Fruit fly (Drosophila melanogaster) whole organism, adult: Measurements from ENCODE around the gene CG45073.

Experiments used
- CG11617 ChIP-seq: fragments of 200-800 bp; sonication (Bioruptor generic); optimal IDR thresholded peaks from 2 replicates; lab custom pipeline; 2017; ENCODE audit warnings: mild to moderate bottlenecking, missing biosample characterization, missing genetic modification reagents, missing genetic modification characterization
- CG12768 ChIP-seq: fragments of 200-800 bp; sonication (Bioruptor generic); optimal IDR thresholded peaks from 2 replicates; lab custom pipeline; 2017; ENCODE audit warnings: missing biosample characterization, missing genetic modification characterization, mild to moderate bottlenecking, moderate library complexity, missing genetic modification reagents
- CG14711 ChIP-seq: fragments of 200-800 bp; sonication (Bioruptor generic); optimal IDR thresholded peaks from 2 replicates; lab custom pipeline; 2018; ENCODE audit warnings: missing biosample characterization, mild to moderate bottlenecking, missing genetic modification characterization, moderate library complexity
- CG1620 ChIP-seq: fragments of 200-800 bp; sonication (Bioruptor generic); optimal IDR thresholded peaks from 2 replicates; lab custom pipeline; 2016; ENCODE audit warnings: missing biosample characterization, missing genetic modification characterization
- CG33017 ChIP-seq: fragments of 200-800 bp; sonication (Bioruptor generic); optimal IDR thresholded peaks from 2 replicates; lab custom pipeline; 2018; ENCODE audit warnings: missing biosample characterization, mild to moderate bottlenecking, missing genetic modification characterization, moderate library complexity
- CG5204 ChIP-seq: fragments of 200-800 bp; sonication (Bioruptor generic); optimal IDR thresholded peaks from 2 replicates; lab custom pipeline; 2016; ENCODE audit warnings: missing biosample characterization, missing genetic modification characterization
- CG7045 ChIP-seq: fragments of 200-800 bp; sonication (Bioruptor generic); optimal IDR thresholded peaks from 2 replicates; lab custom pipeline; 2017; ENCODE audit warnings: missing biosample characterization, mild to moderate bottlenecking, missing genetic modification characterization
- Clk ChIP-seq: fragments of 200-800 bp; sonication (Bioruptor generic); optimal IDR thresholded peaks from 2 replicates; lab custom pipeline; 2017; ENCODE audit warnings: missing biosample characterization, missing genetic modification characterization
- Crg-1 ChIP-seq: fragments of 200-800 bp; sonication (Bioruptor generic); optimal IDR thresholded peaks from 2 replicates; lab custom pipeline; 2016; ENCODE audit warnings: missing biosample characterization, missing genetic modification characterization
- Hr96 ChIP-seq: fragments of 200-800 bp; sonication (Bioruptor generic); optimal IDR thresholded peaks from 2 replicates; lab custom pipeline; 2016; ENCODE audit warnings: missing biosample characterization, missing genetic modification characterization
- Mnt ChIP-seq: fragments of 200-800 bp; sonication (Bioruptor generic); optimal IDR thresholded peaks from 2 replicates; lab custom pipeline; 2016; ENCODE audit warnings: missing biosample characterization, mild to moderate bottlenecking, missing genetic modification characterization
- bab1 ChIP-seq: fragments of 200-800 bp; sonication (Bioruptor generic); optimal IDR thresholded peaks from 3 replicates; lab custom pipeline; 2019; ENCODE audit warnings: missing biosample characterization, mild to moderate bottlenecking, missing genetic modification characterization, moderate library complexity
- cic ChIP-seq: fragments of 200-800 bp; sonication (Bioruptor generic); optimal IDR thresholded peaks from 2 replicates; lab custom pipeline; 2017; ENCODE audit warnings: missing biosample characterization, mild to moderate bottlenecking, missing genetic modification characterization, moderate library complexity
- cnc ChIP-seq, 2 experiments: fragments of >200 bp; optimal IDR thresholded peaks; 2 replicates each; lab custom pipeline; 2017
- kay ChIP-seq: fragments of 200-800 bp; sonication (Bioruptor generic); peaks from one replicate; lab custom pipeline; 2016; ENCODE audit warnings: missing biosample characterization, missing genetic modification characterization, borderline replicate concordance
- ovo ChIP-seq: fragments of 200-800 bp; sonication (Bioruptor generic); optimal IDR thresholded peaks from 2 replicates; lab custom pipeline; 2016; ENCODE audit warnings: missing biosample characterization, missing genetic modification characterization
- pad ChIP-seq: fragments of 200-800 bp; sonication (Bioruptor generic); optimal IDR thresholded peaks from 3 replicates; lab custom pipeline; 2017; ENCODE audit warnings: missing biosample characterization, missing genetic modification characterization, mild to moderate bottlenecking, moderate library complexity, missing genetic modification reagents
- tj ChIP-seq: fragments of 200-800 bp; sonication (Bioruptor generic); optimal IDR thresholded peaks from 3 replicates; lab custom pipeline; 2017; ENCODE audit warnings: missing biosample characterization, mild to moderate bottlenecking, missing genetic modification characterization, moderate library complexity
- toe ChIP-seq: fragments of 200-800 bp; sonication (Bioruptor generic); optimal IDR thresholded peaks from 2 replicates; lab custom pipeline; 2016; ENCODE audit warnings: missing biosample characterization, missing genetic modification characterization

The CG45073 gene

DNA sequence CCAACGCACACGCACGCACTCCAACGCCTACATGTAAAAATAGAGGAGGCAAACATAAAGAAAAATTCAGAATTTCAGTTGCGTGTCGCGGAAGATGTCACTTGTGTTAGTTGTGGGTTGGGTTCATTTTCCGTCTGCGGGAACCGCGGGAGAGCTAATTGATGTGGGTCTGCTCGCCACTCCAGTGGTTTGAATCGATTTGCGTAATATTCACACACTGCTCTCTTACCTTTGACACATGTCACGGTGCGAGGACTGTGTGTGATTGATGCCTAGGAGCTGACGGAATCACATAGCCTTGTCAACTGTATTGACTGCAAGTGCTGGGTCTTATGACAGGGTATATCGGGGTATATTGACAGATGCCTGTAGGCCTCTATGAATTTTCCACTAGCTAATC lies 13.6 kb downstream of the CG45073 start:
- TF ChIP-seq cic (no peak), Crg-1 (GFP tag; lab: Kevin White, UChicago) (no peak), pad (GFP tag; lab: Kevin White, UChicago) (no peak), kay (GFP tag; lab: Kevin White, UChicago) (no peak), tj (GFP tag; lab: Kevin White, UChicago) (no peak), Clk (GFP tag; lab: Kevin White, UChicago) (no peak), Mnt (GFP tag; lab: Kevin White, UChicago) (no peak), CG12768 (no peak), Hr96 (GFP tag; lab: Kevin White, UChicago) (no peak), toe (GFP tag; lab: Kevin White, UChicago) (no peak), bab1 (GFP tag; lab: Kevin White, UChicago) (no peak), CG11617 (GFP tag; lab: Kevin White, UChicago) (no peak), CG5204 (GFP tag; lab: Kevin White, UChicago) (no peak), CG7045 (GFP tag; lab: Kevin White, UChicago) (no peak), cnc (optimal IDR thresholded peaks at IDR 0.05; lab: Kevin White, UChicago) (no peak), CG33017 (tag; lab: Kevin White, UChicago) (no peak)

DNA sequence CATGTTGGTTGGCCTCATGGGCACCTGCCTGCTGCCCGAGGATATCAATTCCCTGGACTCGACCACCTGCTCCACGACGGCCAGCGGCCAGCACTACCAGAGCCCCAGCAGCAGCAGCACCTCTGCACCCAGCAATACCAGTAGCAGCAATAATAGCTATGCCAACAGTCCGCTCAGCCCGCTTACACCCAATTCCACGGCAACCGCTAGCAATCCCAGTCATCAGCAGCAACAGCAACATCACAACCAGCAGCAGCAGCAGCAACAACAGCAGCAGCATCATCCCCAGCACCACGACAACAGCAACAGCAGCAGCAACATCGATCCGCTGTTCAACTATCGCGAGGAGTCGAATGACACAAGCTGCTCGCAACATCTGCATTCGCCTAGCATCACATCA lies 15.2 kb downstream of the CG45073 start:
- no peak for TF ChIP-seq CG7045 (GFP tag; lab: Kevin White, UChicago)

DNA sequence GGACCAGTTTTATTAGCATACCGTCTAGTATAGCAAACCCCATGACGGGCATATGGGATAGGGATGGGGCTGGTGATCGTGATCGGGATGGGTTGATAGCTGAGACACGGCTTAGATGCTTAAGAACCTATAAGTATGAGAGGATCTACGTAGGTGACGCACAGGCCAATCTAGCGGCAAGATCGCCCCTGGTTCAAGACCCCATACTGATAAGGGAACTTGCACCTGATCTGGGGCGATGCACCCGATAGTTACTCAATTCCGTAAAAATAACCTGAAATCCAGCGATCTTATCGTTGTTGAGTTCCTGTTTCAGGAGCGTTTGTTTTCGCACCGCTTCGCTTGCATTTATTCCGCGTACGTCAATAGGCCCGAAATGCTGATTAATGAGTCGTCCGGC lies 15.9 kb downstream of the CG45073 start:
- TF ChIP-seq cic: peak; percentile 39
- TF ChIP-seq CG5204 (GFP tag; lab: Kevin White, UChicago): no peak
- TF ChIP-seq kay (GFP tag; lab: Kevin White, UChicago): peak; percentile 72

DNA sequence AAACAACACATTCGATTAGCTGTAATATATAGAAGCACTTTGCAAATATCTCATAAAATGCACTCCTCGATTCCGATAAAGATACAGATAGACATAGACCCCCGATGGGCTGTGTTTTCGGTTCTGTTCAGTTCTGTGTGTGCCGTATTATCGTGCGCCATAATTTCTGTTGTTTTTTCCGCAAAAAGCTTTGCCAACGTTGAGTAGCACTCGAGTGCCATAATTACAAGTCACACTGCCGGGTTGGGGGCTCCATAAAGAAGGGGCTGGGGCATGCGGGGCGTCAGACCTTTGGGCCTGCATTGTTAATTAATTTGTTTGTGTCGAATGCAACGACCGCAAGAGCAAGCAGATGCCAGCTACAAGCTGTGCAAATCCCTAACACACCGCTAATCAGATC lies 16.8 kb downstream of the CG45073 start:
- TF ChIP-seq CG33017 (tag; lab: Kevin White, UChicago) (no peak), CG12768 (peak; percentile 65), CG11617 (GFP tag; lab: Kevin White, UChicago) (no peak), CG5204 (GFP tag; lab: Kevin White, UChicago) (no peak), CG14711 (tag; lab: Kevin White, UChicago) (no peak), cic (peak; percentile 96)

DNA sequence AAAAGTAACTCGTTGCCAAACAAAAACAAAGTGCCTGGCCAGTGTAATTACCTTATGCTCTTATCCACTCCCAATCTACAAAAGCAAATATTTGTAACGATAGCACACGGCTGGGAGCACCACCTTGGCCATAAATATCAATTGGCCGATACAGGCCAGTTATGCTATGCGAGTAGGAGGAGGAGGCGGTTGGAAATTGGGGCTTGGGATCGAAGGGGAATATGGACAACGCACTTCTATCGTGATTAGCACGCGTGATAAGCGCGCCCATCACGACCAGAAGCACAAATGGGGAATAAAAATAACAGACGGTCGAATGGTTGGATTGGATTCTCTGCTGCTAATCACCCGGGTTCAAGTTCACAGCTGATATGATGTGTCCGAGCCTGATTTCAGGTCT lies 18.0 kb downstream of the CG45073 start:
- TF ChIP-seq CG14711 (tag; lab: Kevin White, UChicago) (no peak), CG5204 (GFP tag; lab: Kevin White, UChicago) (no peak), Mnt (GFP tag; lab: Kevin White, UChicago) (no peak), cic (peak; percentile 21), bab1 (GFP tag; lab: Kevin White, UChicago) (no peak), Hr96 (GFP tag; lab: Kevin White, UChicago) (no peak), ovo (GFP tag; lab: Kevin White, UChicago) (no peak), pad (GFP tag; lab: Kevin White, UChicago) (no peak)

DNA sequence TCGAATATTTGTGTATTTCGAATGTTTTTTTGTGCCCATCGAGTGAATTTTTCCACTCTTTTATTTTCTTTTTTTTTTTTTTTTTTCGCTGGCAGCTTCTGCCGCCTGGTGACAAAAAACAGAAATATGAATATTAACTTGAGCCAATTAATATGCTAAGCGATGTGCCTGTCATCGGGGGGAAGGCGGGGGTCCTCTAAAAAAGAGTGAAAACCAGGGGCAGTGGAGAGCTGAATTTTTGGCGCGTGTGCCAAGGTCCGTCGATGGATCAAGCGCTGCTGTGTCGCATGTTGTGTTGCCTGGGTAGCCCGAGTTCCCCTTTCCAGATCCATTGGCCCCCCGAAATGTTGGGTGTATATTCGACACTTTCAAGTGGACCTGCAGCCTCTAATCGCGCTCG lies 18.7 kb downstream of the CG45073 start:
- TF ChIP-seq cic (no peak), bab1 (GFP tag; lab: Kevin White, UChicago) (no peak), kay (GFP tag; lab: Kevin White, UChicago) (no peak)

DNA sequence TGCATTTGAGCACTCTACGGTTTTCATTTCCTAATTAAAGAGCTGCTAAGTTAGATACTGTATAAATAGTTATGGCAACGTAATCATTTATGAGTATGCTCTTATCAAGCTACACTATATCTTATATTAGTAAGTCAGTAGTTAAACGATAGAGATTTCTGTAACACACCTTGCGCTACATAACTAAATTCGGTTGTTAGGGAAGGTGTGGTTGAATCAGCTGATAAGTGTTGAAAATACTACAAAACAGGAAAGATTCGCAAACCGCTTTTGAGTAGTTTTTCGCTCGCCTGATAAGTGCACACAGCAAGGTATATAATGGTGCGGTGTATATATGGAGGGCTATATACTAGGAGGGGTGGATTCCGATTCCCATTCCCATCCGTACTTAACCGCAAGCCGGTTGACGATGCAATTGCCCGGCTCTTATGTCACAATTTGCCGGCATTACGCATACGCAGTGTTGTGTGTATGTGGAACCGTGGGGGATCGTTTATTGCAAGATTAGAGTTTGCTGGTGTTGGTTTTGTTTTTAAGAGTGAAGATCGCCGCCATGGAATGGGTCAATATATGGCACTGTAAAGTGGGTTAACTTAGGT lies 19.5 kb downstream of the CG45073 start:
- TF ChIP-seq CG7045 (GFP tag; lab: Kevin White, UChicago): peak; percentile 13
- TF ChIP-seq CG12768: peak; percentile 44
- TF ChIP-seq CG33017 (tag; lab: Kevin White, UChicago): peak; percentile 24
- no peak for TF ChIP-seq CG5204 (GFP tag; lab: Kevin White, UChicago)
- TF ChIP-seq tj (GFP tag; lab: Kevin White, UChicago): peak; percentile 64
- TF ChIP-seq Clk (GFP tag; lab: Kevin White, UChicago): no peak
- TF ChIP-seq Mnt (GFP tag; lab: Kevin White, UChicago): peak; percentile 43
- TF ChIP-seq kay (GFP tag; lab: Kevin White, UChicago): peak; percentile 96
- TF ChIP-seq CG1620 (GFP tag; lab: Kevin White, UChicago): no peak
- TF ChIP-seq CG11617 (GFP tag; lab: Kevin White, UChicago): peak; percentile 37
- no peak for TF ChIP-seq cnc (optimal IDR thresholded peaks at IDR 0.05; lab: Kevin White, UChicago)
- TF ChIP-seq toe (GFP tag; lab: Kevin White, UChicago): no peak
- TF ChIP-seq cic: peak; percentile 95
- TF ChIP-seq Crg-1 (GFP tag; lab: Kevin White, UChicago): peak; percentile 6
